Fruit fly (Drosophila melanogaster): ENCODE results near the gene HGTX.
A peak's percentile ranks its signal among the peaks of the same experiment; 100 is the strongest.

- no peak for TF ChIP-seq CG8478 (optimal IDR thresholded peaks at IDR 0.05)
- TF ChIP-seq CTCF (optimal IDR thresholded peaks at IDR 0.05) = peak; percentile 41 to 49
Measured at dm6 chr3L:14599503-14599902, at the start of gene HGTX.
